Fruit fly (Drosophila melanogaster) Kc167 (cell line): ENCODE measurements around the gene mirr.

Experiments used
- Myc ChIP-seq: fragments of >200 bp; optimal IDR thresholded peaks from 2 replicates; lab custom pipeline; 2017; ENCODE audit warnings: missing external identifiers
- Sin3A ChIP-seq: fragments of >200 bp; optimal IDR thresholded peaks from 2 replicates; lab custom pipeline; 2018; ENCODE audit warnings: missing external identifiers
- h ChIP-seq: fragments of >200 bp; optimal IDR thresholded peaks from 3 replicates; lab custom pipeline; 2018; ENCODE audit warnings: missing external identifiers
- psq ChIP-seq: fragments of >200 bp; optimal IDR thresholded peaks from 2 replicates; lab custom pipeline; 2017; ENCODE audit warnings: missing external identifiers
- ttk ChIP-seq: sonication (Bioruptor generic); optimal IDR thresholded peaks from 2 replicates; lab custom pipeline; 2017; ENCODE audit warnings: missing external identifiers

DNA sequence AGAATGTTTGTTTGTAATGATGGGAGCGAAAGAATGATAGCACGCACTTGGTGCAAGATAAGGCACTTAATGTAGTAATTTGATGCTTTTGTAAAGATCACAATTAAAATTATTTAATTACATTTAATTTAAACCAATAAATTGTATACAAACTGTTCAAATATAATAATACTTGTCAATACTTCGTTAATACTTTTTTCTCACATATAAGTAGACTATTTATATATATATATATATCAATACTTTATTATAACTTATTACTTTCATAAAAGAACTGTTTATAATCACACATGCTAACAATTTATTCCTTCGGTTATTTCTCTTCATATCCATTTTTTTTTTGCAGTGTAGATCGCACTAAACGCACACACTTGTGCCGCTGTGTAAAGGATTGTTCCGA is 24.2 kb downstream of the mirr start:
- TF ChIP-seq h (lab: Kevin White, UChicago), result no peak
- no peak for TF ChIP-seq ttk (lab: Kevin White, UChicago)
- TF ChIP-seq Myc (lab: Kevin White, UChicago), result no peak
- no peak for TF ChIP-seq Sin3A (lab: Kevin White, UChicago)
- no peak for TF ChIP-seq psq (lab: Kevin White, UChicago)
